Worm (Caenorhabditis elegans): ENCODE results near the gene F23A7.1.

Gene F23A7.1

DNA sequence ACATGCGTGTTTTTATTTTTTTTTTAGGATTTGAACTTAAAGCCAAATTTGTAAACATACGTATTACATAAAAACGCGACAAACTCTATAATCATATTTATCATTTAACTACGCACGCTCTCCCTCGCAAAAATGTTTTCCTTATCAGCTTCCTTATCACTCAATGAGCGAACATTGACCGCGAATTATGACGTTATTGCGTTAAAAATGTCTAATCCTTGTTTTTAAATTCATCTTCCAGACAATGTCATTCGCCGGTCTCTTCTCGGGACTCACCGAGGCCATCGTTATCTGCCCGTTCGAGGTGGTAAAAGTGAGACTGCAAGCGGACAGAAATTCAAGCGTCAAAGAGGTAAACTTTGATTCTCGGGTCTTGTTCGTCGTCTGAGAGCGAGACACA is 24.6 kb upstream of the F23A7.1 start:
- TF ChIP-seq ztf-16 (tag; optimal IDR thresholded peaks at IDR 0.05): no peak
- TF ChIP-seq ahr-1 (tag; optimal IDR thresholded peaks at IDR 0.05): no peak
- peak; percentile 35 for TF ChIP-seq dve-1 (tag; optimal IDR thresholded peaks at IDR 0.05)
- TF ChIP-seq K09A11.1 (tag; optimal IDR thresholded peaks at IDR 0.05; ENCODE audit: insufficient read depth): no peak
- no peak for TF ChIP-seq sox-2 (GFP tag; IDR thresholded peaks at IDR 0.05)
- no peak for TF ChIP-seq ceh-31 (tag; optimal IDR thresholded peaks at IDR 0.05)
- TF ChIP-seq elt-2 (tag; optimal IDR thresholded peaks at IDR 0.05): peak; percentile 94
- TF ChIP-seq pqm-1 (tag; optimal IDR thresholded peaks at IDR 0.05): peak; percentile 24

ce11 chrX:16199200-16199764 is 17.9 kb upstream of the F23A7.1 start, which contains the start of gene R11.3:
R11.3 (minus strand) TSS chrX:16199250.
- TF ChIP-seq syd-9 (tag; optimal IDR thresholded peaks at IDR 0.05) (no peak), unc-3 (GFP tag; conservative IDR thresholded peaks at IDR 0.05) (no peak), unc-3 (tag; optimal IDR thresholded peaks at IDR 0.05) (no peak), ceh-31 (tag; optimal IDR thresholded peaks at IDR 0.05) (no peak), nhr-232 (tag; optimal IDR thresholded peaks at IDR 0.05) (no peak), tbx-2 (tag; optimal IDR thresholded peaks at IDR 0.05) (no peak), dmd-4 (tag; optimal IDR thresholded peaks at IDR 0.05; ENCODE audit: borderline replicate concordance) (no peak), fax-1 (tag; optimal IDR thresholded peaks at IDR 0.05) (no peak), K09A11.1 (tag; optimal IDR thresholded peaks at IDR 0.05; ENCODE audit: insufficient read depth) (no peak), ceh-14 (tag; optimal IDR thresholded peaks at IDR 0.05) (no peak), pha-2 (tag; optimal IDR thresholded peaks at IDR 0.05) (no peak), npax-4 (tag; optimal IDR thresholded peaks at IDR 0.05) (no peak)

DNA sequence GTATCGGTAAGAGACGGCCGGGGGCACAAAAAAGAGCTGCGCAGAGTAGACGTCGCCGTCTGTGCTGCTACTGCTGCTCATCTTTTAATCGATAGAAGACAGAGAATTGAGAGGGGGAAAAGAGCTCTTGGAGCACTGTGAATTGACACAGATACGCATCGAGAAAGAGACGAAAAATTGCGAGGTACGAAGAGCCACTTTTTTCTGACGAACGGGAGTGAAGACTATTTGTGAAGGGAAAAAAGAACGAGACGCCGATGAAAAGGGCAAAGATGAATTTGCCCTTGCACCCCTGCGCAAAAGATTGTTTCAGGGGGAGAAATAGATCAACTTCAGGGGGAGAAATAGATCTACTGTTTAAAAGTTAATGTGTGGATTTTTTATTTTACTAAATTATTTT is 15.0 kb upstream of the F23A7.1 start:
- TF ChIP-seq npax-4 (tag; optimal IDR thresholded peaks at IDR 0.05) (no peak), sdc-2 (tag; optimal IDR thresholded peaks at IDR 0.05) (peak; percentile 96)

- no peak for TF ChIP-seq ceh-30 (tag; optimal IDR thresholded peaks at IDR 0.05)
- peak; percentile 12 for TF ChIP-seq hlh-6 (tag; optimal IDR thresholded peaks at IDR 0.05)
These were observed 12.9 kb upstream of the F23A7.1 start for ce11 chrX:16204310-16204709.

DNA sequence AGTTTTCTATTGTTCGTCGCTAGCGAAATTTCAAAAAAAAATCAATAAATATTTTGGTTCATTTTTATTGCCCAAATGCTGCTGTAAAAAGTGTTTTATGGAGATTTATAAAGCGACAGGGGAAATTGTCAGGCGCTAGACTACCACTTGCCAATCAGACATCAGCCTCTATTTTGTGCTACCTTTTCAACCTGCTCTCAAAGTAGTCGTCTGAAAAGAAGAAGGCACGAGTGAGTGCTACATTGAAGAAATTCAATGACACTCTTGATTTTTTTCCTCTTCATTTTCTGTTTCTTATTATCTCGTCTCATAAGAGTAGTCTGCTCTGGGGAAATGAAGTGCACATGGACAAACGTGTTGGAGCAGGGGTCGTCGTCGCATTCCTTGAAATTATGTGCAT is 11.3 kb upstream of the F23A7.1 start:
- TF ChIP-seq ceh-18 (tag; optimal IDR thresholded peaks at IDR 0.05) (peak; percentile 51), dve-1 (tag; optimal IDR thresholded peaks at IDR 0.05) (no peak), unc-42 (tag; optimal IDR thresholded peaks at IDR 0.05) (peak; percentile 65), npax-4 (tag; optimal IDR thresholded peaks at IDR 0.05) (no peak), sdc-2 (tag; optimal IDR thresholded peaks at IDR 0.05) (peak; percentile 98), lim-6 (tag; optimal IDR thresholded peaks at IDR 0.05) (no peak), rnt-1 (tag; optimal IDR thresholded peaks at IDR 0.05) (peak; percentile 22), ahr-1 (tag; optimal IDR thresholded peaks at IDR 0.05) (no peak), nfya-1 (tag; optimal IDR thresholded peaks at IDR 0.05) (peak; percentile 54), ceh-31 (tag; optimal IDR thresholded peaks at IDR 0.05) (peak; percentile 65), dmd-4 (tag; optimal IDR thresholded peaks at IDR 0.05; ENCODE audit: borderline replicate concordance) (no peak), ceh-22 (tag; optimal IDR thresholded peaks at IDR 0.05) (no peak), pat-9 (tag; optimal IDR thresholded peaks at IDR 0.05) (no peak), elt-2 (tag; optimal IDR thresholded peaks at IDR 0.05) (peak; percentile 10), ceh-48 (tag; optimal IDR thresholded peaks at IDR 0.05) (peak; percentile 84), ceh-34 (tag; optimal IDR thresholded peaks at IDR 0.05) (peak; percentile 5), hlh-30 (tag; optimal IDR thresholded peaks at IDR 0.05; ENCODE audit: insufficient read depth) (no peak), tbx-2 (tag; optimal IDR thresholded peaks at IDR 0.05) (peak; percentile 38), unc-3 (GFP tag; conservative IDR thresholded peaks at IDR 0.05) (no peak), unc-3 (tag; optimal IDR thresholded peaks at IDR 0.05) (no peak), fkh-6 (tag; optimal IDR thresholded peaks at IDR 0.05) (no peak)

Measured in whole organism, late embryonic.